Fruit fly (Drosophila melanogaster): Measurements from ENCODE around the gene Ppn.

Gene Ppn

DNA sequence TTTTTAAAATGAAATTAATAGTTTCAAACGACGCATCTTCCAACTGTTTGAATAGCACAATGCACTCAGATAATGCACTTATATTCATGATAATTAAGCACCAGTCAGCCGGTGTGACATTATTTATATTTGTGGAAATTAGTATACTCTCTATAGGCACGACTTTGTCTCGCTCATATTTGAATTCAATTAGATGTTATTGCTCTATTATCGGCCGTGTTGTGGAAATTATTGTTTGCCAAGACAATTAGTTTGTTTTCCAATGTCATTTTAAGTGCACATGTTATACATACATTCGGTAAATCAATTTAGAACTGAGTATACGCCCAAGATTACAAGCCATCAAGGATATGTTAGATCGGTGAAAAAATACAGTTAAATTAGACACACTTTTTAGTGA lies 12.9 kb upstream of the Ppn start:
- TF ChIP-seq Abd-B (GFP tag; optimal IDR thresholded peaks at IDR 0.05): no peak

DNA sequence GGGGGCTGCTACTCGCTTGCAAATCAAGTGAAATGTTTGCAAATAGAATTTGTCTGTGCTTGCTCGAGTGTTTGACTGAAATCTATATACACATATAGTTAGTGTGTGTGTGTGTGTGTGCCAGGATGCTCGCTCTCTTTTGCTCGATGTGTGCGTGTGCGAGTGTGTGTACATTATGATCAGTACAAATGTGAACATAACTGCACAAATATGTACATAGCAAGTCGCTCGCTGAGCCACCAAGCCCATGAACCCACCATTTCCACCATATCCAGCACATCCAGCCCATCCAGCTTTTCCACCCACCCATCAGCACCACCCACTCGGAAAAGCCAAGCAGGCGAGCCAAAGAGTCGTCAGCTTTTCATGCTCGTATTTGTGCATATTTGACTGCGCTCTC lies 12.1 kb upstream of the Ppn start:
- TF ChIP-seq CG9705 (GFP tag; optimal IDR thresholded peaks at IDR 0.05) (no peak), HLH106 (tag; optimal IDR thresholded peaks at IDR 0.05) (no peak), usp (GFP tag; optimal IDR thresholded peaks at IDR 0.05) (no peak), jim (GFP tag; optimal IDR thresholded peaks at IDR 0.05) (no peak), Mio (GFP tag; optimal IDR thresholded peaks at IDR 0.05) (no peak), woc (GFP tag; optimal IDR thresholded peaks at IDR 0.05) (no peak), foxo (GFP tag; optimal IDR thresholded peaks at IDR 0.05) (no peak), brk (GFP tag; optimal IDR thresholded peaks at IDR 0.05) (no peak), pan (optimal IDR thresholded peaks at IDR 0.05) (no peak), CG32264 (GFP tag; optimal IDR thresholded peaks at IDR 0.05) (no peak), tai (GFP tag; optimal IDR thresholded peaks at IDR 0.05) (no peak), rgr (GFP tag; optimal IDR thresholded peaks at IDR 0.05) (no peak)

DNA sequence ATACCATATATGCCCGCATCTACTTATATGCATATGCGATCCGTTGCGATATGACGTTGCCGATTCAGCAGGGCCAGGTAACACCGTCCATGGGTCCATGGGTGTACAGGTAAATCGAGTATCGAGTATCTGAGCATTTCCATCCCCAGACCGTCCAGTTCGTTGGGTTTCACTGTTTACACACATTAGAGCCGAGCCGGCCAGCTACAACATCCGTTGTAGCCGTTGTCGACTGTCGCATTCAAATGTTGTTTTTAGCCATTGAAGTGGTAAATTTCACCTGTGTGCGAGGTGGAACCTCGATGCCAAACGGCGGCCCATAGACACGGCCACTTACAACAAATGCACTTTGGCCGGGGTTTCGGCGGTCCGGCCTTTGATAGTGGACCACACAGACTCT lies 8.3 kb upstream of the Ppn start:
- TF ChIP-seq h (GFP tag; optimal IDR thresholded peaks at IDR 0.05) (no peak), CG32264 (GFP tag; optimal IDR thresholded peaks at IDR 0.05) (no peak), jim (GFP tag; optimal IDR thresholded peaks at IDR 0.05) (no peak), Hnf4 (GFP tag; optimal IDR thresholded peaks at IDR 0.05) (no peak), pan (optimal IDR thresholded peaks at IDR 0.05) (no peak), Sp1 (GFP tag; optimal IDR thresholded peaks at IDR 0.05) (no peak), psq (GFP tag; optimal IDR thresholded peaks at IDR 0.05) (no peak), Hr83 (GFP tag; optimal IDR thresholded peaks at IDR 0.05; ENCODE audit: poor library complexity, severe bottlenecking) (no peak), CG9705 (GFP tag; optimal IDR thresholded peaks at IDR 0.05) (no peak), Hr78 (GFP tag; optimal IDR thresholded peaks at IDR 0.05) (no peak), ey (GFP tag; optimal IDR thresholded peaks at IDR 0.05) (no peak), Vsx2 (GFP tag; optimal IDR thresholded peaks at IDR 0.05; ENCODE audit: partially characterized antibody) (no peak), usp (GFP tag; optimal IDR thresholded peaks at IDR 0.05) (no peak), Myc (optimal IDR thresholded peaks at IDR 0.05) (no peak), CrebA (GFP tag; optimal IDR thresholded peaks at IDR 0.05; ENCODE audit: borderline replicate concordance) (no peak), GATAd (GFP tag; optimal IDR thresholded peaks at IDR 0.05) (no peak), Dif (GFP tag; optimal IDR thresholded peaks at IDR 0.05; ENCODE audit: partially characterized antibody) (no peak)

DNA sequence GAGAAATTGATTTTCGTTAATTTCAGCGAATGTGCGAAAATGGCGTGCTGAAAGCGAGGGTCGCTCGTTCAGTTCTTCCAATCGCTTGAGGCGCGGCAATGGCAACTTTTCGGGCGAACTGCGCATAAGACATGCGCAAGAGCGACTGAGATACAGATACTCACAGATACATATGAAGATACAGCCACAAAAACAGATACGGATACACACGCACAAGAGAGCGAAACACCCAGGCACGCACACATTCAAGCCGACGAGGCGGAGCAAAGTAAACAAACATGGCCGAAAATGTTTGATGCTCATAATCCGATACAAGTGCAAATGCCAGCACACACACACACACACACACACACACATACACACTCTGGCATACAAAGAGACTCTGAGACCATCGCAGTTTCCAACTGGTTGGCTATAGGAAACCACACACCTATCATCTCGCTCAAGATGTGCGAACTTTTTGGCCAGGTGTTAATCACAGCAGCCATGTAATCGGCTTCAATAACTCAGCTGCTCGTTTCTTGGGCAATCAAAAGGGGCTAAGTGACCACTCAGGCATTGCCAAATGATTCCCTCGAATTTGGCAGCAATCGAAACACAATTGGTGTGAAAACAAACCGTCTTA lies 7.1 kb upstream of the Ppn start:
- peak; percentile 6 for TF ChIP-seq rgr (GFP tag; optimal IDR thresholded peaks at IDR 0.05)
- peak; percentile 67 for TF ChIP-seq N (GFP tag; optimal IDR thresholded peaks at IDR 0.05)
- TF ChIP-seq woc (GFP tag; optimal IDR thresholded peaks at IDR 0.05): peak; percentile 75
- TF ChIP-seq Vsx2 (GFP tag; optimal IDR thresholded peaks at IDR 0.05; ENCODE audit: partially characterized antibody): no peak
- TF ChIP-seq jim (GFP tag; optimal IDR thresholded peaks at IDR 0.05): no peak
- TF ChIP-seq Mio (GFP tag; optimal IDR thresholded peaks at IDR 0.05): no peak
- TF ChIP-seq Sp1 (GFP tag; optimal IDR thresholded peaks at IDR 0.05): peak; percentile 7
- peak; percentile 51 for TF ChIP-seq Dif (GFP tag; optimal IDR thresholded peaks at IDR 0.05; ENCODE audit: partially characterized antibody)
- TF ChIP-seq br (GFP tag; optimal IDR thresholded peaks at IDR 0.05): peak; percentile 33
- TF ChIP-seq psq (GFP tag; optimal IDR thresholded peaks at IDR 0.05): peak; percentile 3
- peak; percentile 1 for TF ChIP-seq HLH106 (tag; optimal IDR thresholded peaks at IDR 0.05)
- peak in 1 of 2 experiments; percentile 23 for TF ChIP-seq dl (GFP tag; optimal IDR thresholded peaks at IDR 0.05; ENCODE audit: insufficient read depth in 1 of 2, partially characterized antibody in 2 of 2)
- peak in 1 of 2 experiments; percentile 25 for TF ChIP-seq foxo (GFP tag; optimal IDR thresholded peaks at IDR 0.05)
- TF ChIP-seq h (GFP tag; optimal IDR thresholded peaks at IDR 0.05): peak; percentile 50
- no peak for TF ChIP-seq brk (GFP tag; optimal IDR thresholded peaks at IDR 0.05)
- peak; percentile 34 for TF ChIP-seq Hr83 (GFP tag; optimal IDR thresholded peaks at IDR 0.05; ENCODE audit: poor library complexity, severe bottlenecking)
- TF ChIP-seq fru (GFP tag; optimal IDR thresholded peaks at IDR 0.05): peak; percentile 27
- TF ChIP-seq sage (GFP tag; optimal IDR thresholded peaks at IDR 0.05): no peak

DNA sequence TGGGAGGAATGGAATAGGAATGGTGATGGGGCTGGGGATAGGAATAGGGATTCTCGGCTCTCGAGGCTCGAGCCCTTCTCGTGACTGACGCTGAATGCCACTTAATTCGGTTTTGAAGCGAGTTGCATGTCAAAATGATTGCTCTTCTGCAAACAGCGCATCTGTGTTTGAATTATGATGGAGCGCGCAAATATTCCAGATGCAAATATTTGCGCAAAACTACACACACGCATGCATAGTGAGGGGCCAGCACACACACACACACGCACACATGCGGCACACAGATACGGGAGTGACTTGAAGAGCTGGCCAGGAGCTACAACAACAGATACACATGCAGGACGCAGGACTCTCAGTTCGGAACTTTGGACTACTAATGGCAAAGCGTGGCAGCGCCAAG lies 5.5 kb upstream of the Ppn start:
- TF ChIP-seq foxo (GFP tag; optimal IDR thresholded peaks at IDR 0.05) (peak in 1 of 2 experiments; percentile 11), rgr (GFP tag; optimal IDR thresholded peaks at IDR 0.05) (peak; percentile 32), Sp1 (GFP tag; optimal IDR thresholded peaks at IDR 0.05) (no peak), h (GFP tag; optimal IDR thresholded peaks at IDR 0.05) (peak; percentile 66)
